Fruit fly (Drosophila melanogaster) whole organism, embryonic: ENCODE measurements around the gene tws.

Experiments
- Antp ChIP-seq: fragments of 200-800 bp; sonication (Bioruptor generic); optimal IDR thresholded peaks from 3 replicates; lab custom pipeline; 2016; ENCODE audit warnings: missing biosample characterization, missing genetic modification characterization
- CG10366 ChIP-seq: fragments of 200-800 bp; sonication (Bioruptor generic); IDR thresholded peaks from 2 replicates; pipeline ENCODE4 v1.3.6; 2022; ENCODE audit warnings: missing biosample characterization, missing genetic modification characterization
- CG10431 ChIP-seq: fragments of 200-800 bp; sonication (Bioruptor generic); optimal IDR thresholded peaks from 3 replicates; lab custom pipeline; 2018; ENCODE audit warnings: missing biosample characterization, mild to moderate bottlenecking, missing genetic modification characterization
- CG12659 ChIP-seq: fragments of 200-800 bp; sonication (Bioruptor generic); optimal IDR thresholded peaks from 3 replicates; lab custom pipeline; 2017; ENCODE audit warnings: mild to moderate bottlenecking, missing biosample characterization, missing genetic modification reagents, missing genetic modification characterization
- CG15073 ChIP-seq: fragments of 200-800 bp; sonication (Bioruptor generic); optimal IDR thresholded peaks from 2 replicates; lab custom pipeline; 2016; ENCODE audit warnings: missing biosample characterization, missing genetic modification characterization
- CG17359 ChIP-seq: fragments of 200-800 bp; sonication (Bioruptor generic); optimal IDR thresholded peaks from 3 replicates; lab custom pipeline; 2018; ENCODE audit warnings: missing biosample characterization, mild to moderate bottlenecking, missing genetic modification characterization, moderate library complexity
- CG31441 ChIP-seq: fragments of 200-800 bp; sonication (Bioruptor generic); IDR thresholded peaks from 2 replicates; pipeline ENCODE4 v1.3.6; 2022; ENCODE audit warnings: missing biosample characterization, missing genetic modification characterization
- CG42726 ChIP-seq: fragments of 200-800 bp; sonication (Bioruptor generic); IDR thresholded peaks from 2 replicates; pipeline ENCODE4 v1.3.6; 2022; ENCODE audit warnings: missing biosample characterization, missing genetic modification characterization; ENCODE audit not compliant: partially characterized antibody
- CG4328 ChIP-seq: fragments of 200-800 bp; sonication (Bioruptor generic); optimal IDR thresholded peaks from 3 replicates; lab custom pipeline; 2017; ENCODE audit warnings: missing biosample characterization, missing genetic modification reagents, missing genetic modification characterization
- CG4730 ChIP-seq: fragments of 200-800 bp; sonication (Bioruptor generic); IDR thresholded peaks from 2 replicates; pipeline ENCODE4 v1.3.6; 2022; ENCODE audit warnings: missing biosample characterization, missing genetic modification characterization
- CG4820 ChIP-seq: fragments of 200-800 bp; sonication (Bioruptor generic); optimal IDR thresholded peaks from 3 replicates; lab custom pipeline; 2016; ENCODE audit warnings: missing biosample characterization, missing genetic modification characterization
- CG7556 ChIP-seq: fragments of 200-800 bp; sonication (Bioruptor generic); optimal IDR thresholded peaks from 2 replicates; lab custom pipeline; 2017; ENCODE audit warnings: missing biosample characterization, mild to moderate bottlenecking, missing genetic modification characterization
- CG8089 ChIP-seq: fragments of 200-800 bp; sonication (Bioruptor generic); optimal IDR thresholded peaks from 3 replicates; lab custom pipeline; 2016; ENCODE audit warnings: missing biosample characterization, missing genetic modification characterization
- CG9437 ChIP-seq: fragments of 200-800 bp; sonication (Bioruptor generic); optimal IDR thresholded peaks from 2 replicates; lab custom pipeline; 2018; ENCODE audit warnings: missing biosample characterization, mild to moderate bottlenecking, missing genetic modification characterization
- Dad ChIP-seq: fragments of 200-800 bp; sonication (Bioruptor generic); optimal IDR thresholded peaks from 3 replicates; lab custom pipeline; 2016; ENCODE audit warnings: missing biosample characterization, missing genetic modification characterization
- Dfd ChIP-seq, 2 experiments: fragments of >200 bp; optimal IDR thresholded peaks; 2 replicates each; lab custom pipeline; 2017; ENCODE audit warnings: missing biosample characterization in 2 of 2, missing genetic modification characterization in 2 of 2
- Dll ChIP-seq: fragments of 200-800 bp; sonication (Bioruptor generic); IDR thresholded peaks from 4 replicates; pipeline ENCODE4 v1.3.6; 2022; ENCODE audit warnings: missing biosample characterization, missing genetic modification characterization; ENCODE audit not compliant: partially characterized antibody
- Dref ChIP-seq: fragments of 200-800 bp; sonication (Bioruptor generic); IDR thresholded peaks from 2 replicates; pipeline ENCODE4 v1.3.6; 2022; ENCODE audit warnings: missing biosample characterization, missing genetic modification characterization
- Gsc ChIP-seq: fragments of 200-800 bp; sonication (Bioruptor generic); IDR thresholded peaks from 2 replicates; pipeline ENCODE4 v1.3.6; 2022; ENCODE audit warnings: missing biosample characterization, missing genetic modification characterization
- Hey ChIP-seq: fragments of 200-800 bp; sonication (Bioruptor generic); optimal IDR thresholded peaks from 3 replicates; lab custom pipeline; 2018; ENCODE audit warnings: missing biosample characterization, mild to moderate bottlenecking, missing genetic modification characterization
- NC2α ChIP-seq: fragments of 200-800 bp; sonication (Bioruptor generic); optimal IDR thresholded peaks from 2 replicates; lab custom pipeline; 2016; ENCODE audit warnings: missing biosample characterization, missing genetic modification characterization
- NFAT ChIP-seq: fragments of 200-800 bp; sonication (Bioruptor generic); IDR thresholded peaks from 2 replicates; pipeline ENCODE4 v1.3.6; 2022; ENCODE audit warnings: missing biosample characterization, missing genetic modification characterization
- NK7.1 ChIP-seq: fragments of 200-800 bp; sonication (Bioruptor generic); optimal IDR thresholded peaks from 3 replicates; lab custom pipeline; 2016; ENCODE audit warnings: missing biosample characterization, missing genetic modification characterization
- Nf-YC ChIP-seq: fragments of 200-800 bp; optimal IDR thresholded peaks from 3 replicates; lab custom pipeline; 2019; ENCODE audit warnings: missing biosample characterization, mild to moderate bottlenecking, missing genetic modification characterization, moderate library complexity
- Side ChIP-seq: fragments of 200-800 bp; sonication (Bioruptor generic); optimal IDR thresholded peaks from 2 replicates; lab custom pipeline; 2016; ENCODE audit warnings: missing biosample characterization, missing genetic modification characterization
- Sry-δ ChIP-seq: fragments of 200-800 bp; sonication (Bioruptor generic); optimal IDR thresholded peaks from 2 replicates; lab custom pipeline; 2016; ENCODE audit warnings: missing biosample characterization, missing genetic modification characterization
- aop ChIP-seq: fragments of 200-800 bp; sonication (Bioruptor generic); IDR thresholded peaks from 2 replicates; pipeline ENCODE4 v1.3.6; 2022; ENCODE audit warnings: missing biosample characterization, missing genetic modification characterization
- ash1 ChIP-seq: fragments of 200-800 bp; sonication (Bioruptor generic); optimal IDR thresholded peaks from 2 replicates; lab custom pipeline; 2018; ENCODE audit warnings: missing biosample characterization, mild to moderate bottlenecking, missing genetic modification characterization
- cas ChIP-seq: fragments of 200-800 bp; sonication (Bioruptor generic); IDR thresholded peaks from 2 replicates; pipeline ENCODE4 v1.3.6; 2022; ENCODE audit warnings: missing biosample characterization, missing genetic modification characterization
- cato ChIP-seq: fragments of 200-800 bp; sonication (Bioruptor generic); optimal IDR thresholded peaks from 2 replicates; lab custom pipeline; 2016; ENCODE audit warnings: missing biosample characterization, missing genetic modification characterization, borderline replicate concordance
- chif ChIP-seq, 2 experiments: fragments of 200-800 bp; sonication (Bioruptor generic); optimal IDR thresholded peaks; 3 replicates each; lab custom pipeline; 2016; ENCODE audit warnings: missing biosample characterization in 2 of 2, missing genetic modification characterization in 2 of 2
- cwo ChIP-seq: fragments of 200-800 bp; sonication (Bioruptor generic); optimal IDR thresholded peaks from 3 replicates; lab custom pipeline; 2017; ENCODE audit warnings: missing biosample characterization, missing genetic modification characterization, mild to moderate bottlenecking, moderate library complexity, missing genetic modification reagents
- da ChIP-seq: fragments of 200-800 bp; sonication (Bioruptor generic); optimal IDR thresholded peaks from 2 replicates; lab custom pipeline; 2016; ENCODE audit warnings: missing biosample characterization, missing genetic modification characterization
- dan ChIP-seq: fragments of 200-800 bp; sonication (Bioruptor generic); IDR thresholded peaks from 2 replicates; pipeline ENCODE4 v1.3.6; 2022; ENCODE audit warnings: missing biosample characterization, missing genetic modification characterization
- esg ChIP-seq: fragments of 200-800 bp; sonication (Bioruptor generic); conservative IDR thresholded peaks from 2 replicates; pipeline ENCODE4 v1.3.6; 2022; ENCODE audit warnings: missing biosample characterization, missing genetic modification characterization
- fd3F ChIP-seq: fragments of 200-800 bp; sonication (Bioruptor generic); optimal IDR thresholded peaks from 2 replicates; lab custom pipeline; 2018; ENCODE audit warnings: missing biosample characterization, mild to moderate bottlenecking, missing genetic modification characterization, moderate library complexity
- ftz-f1 ChIP-seq: fragments of 200-800 bp; sonication (Bioruptor generic); optimal IDR thresholded peaks from 2 replicates; lab custom pipeline; 2016; ENCODE audit warnings: missing biosample characterization, missing genetic modification characterization
- gem ChIP-seq: fragments of 200-800 bp; sonication (Bioruptor generic); optimal IDR thresholded peaks from 2 replicates; lab custom pipeline; 2019; ENCODE audit warnings: missing biosample characterization, mild to moderate bottlenecking, missing genetic modification characterization, moderate library complexity
- gro ChIP-seq: fragments of 200-800 bp; sonication (Bioruptor generic); optimal IDR thresholded peaks from 2 replicates; lab custom pipeline; 2016; ENCODE audit warnings: missing biosample characterization, missing genetic modification characterization
- jumu ChIP-seq: fragments of 200-800 bp; sonication (Bioruptor generic); optimal IDR thresholded peaks from 3 replicates; lab custom pipeline; 2016; ENCODE audit warnings: missing biosample characterization, missing genetic modification characterization
- lbe ChIP-seq: fragments of 200-800 bp; sonication (Bioruptor generic); optimal IDR thresholded peaks from 2 replicates; lab custom pipeline; 2016; ENCODE audit warnings: missing biosample characterization, mild to moderate bottlenecking, missing genetic modification characterization
- onecut ChIP-seq: fragments of 200-800 bp; sonication (Bioruptor generic); IDR thresholded peaks from 2 replicates; pipeline ENCODE4 v1.3.6; 2022; ENCODE audit warnings: missing biosample characterization, missing genetic modification characterization
- pita ChIP-seq: fragments of 200-800 bp; sonication (Bioruptor generic); optimal IDR thresholded peaks from 2 replicates; lab custom pipeline; 2017; ENCODE audit warnings: missing biosample characterization, mild to moderate bottlenecking, missing genetic modification characterization
- pzg ChIP-seq: fragments of 200-800 bp; sonication (Bioruptor generic); optimal IDR thresholded peaks from 3 replicates; lab custom pipeline; 2018; ENCODE audit warnings: missing biosample characterization, mild to moderate bottlenecking, missing genetic modification characterization, moderate library complexity
- row ChIP-seq: fragments of 200-800 bp; sonication (Bioruptor generic); IDR thresholded peaks from 3 replicates; pipeline ENCODE4 v1.3.6; 2022; ENCODE audit warnings: missing biosample characterization, missing genetic modification characterization
- sc ChIP-seq, 3 experiments: fragments of >200 bp in 2 of 3; fragments of 200-800 bp in 1 of 3; sonication (Bioruptor generic) in 1 of 3; optimal IDR thresholded peaks; 2 replicates in 2 of 3; 3 replicates in 1 of 3; lab custom pipeline; 2017; ENCODE audit warnings: mild to moderate bottlenecking in 1 of 3, missing biosample characterization in 1 of 3, missing genetic modification characterization in 1 of 3, missing genetic modification reagents in 1 of 3
- sens ChIP-seq: fragments of 200-800 bp; sonication (Bioruptor generic); peaks from one replicate; lab custom pipeline; 2016; ENCODE audit warnings: missing biosample characterization, missing genetic modification characterization
- trh ChIP-seq: fragments of 200-800 bp; sonication (Bioruptor generic); optimal IDR thresholded peaks from 2 replicates; lab custom pipeline; 2016; ENCODE audit warnings: missing biosample characterization, missing genetic modification characterization
- tup ChIP-seq: fragments of 200-800 bp; sonication (Bioruptor generic); optimal IDR thresholded peaks from 2 replicates; lab custom pipeline; 2016; ENCODE audit warnings: missing biosample characterization, mild to moderate bottlenecking, missing genetic modification characterization, moderate library complexity
- tx ChIP-seq: fragments of 200-800 bp; sonication (Bioruptor generic); optimal IDR thresholded peaks from 2 replicates; lab custom pipeline; 2016; ENCODE audit warnings: missing biosample characterization, missing genetic modification characterization
- vfl ChIP-seq: fragments of 200-800 bp; sonication (Bioruptor generic); optimal IDR thresholded peaks from 2 replicates; lab custom pipeline; 2016; ENCODE audit warnings: missing biosample characterization, missing genetic modification characterization
- wek ChIP-seq: fragments of 200-800 bp; sonication (Bioruptor generic); optimal IDR thresholded peaks from 3 replicates; lab custom pipeline; 2018; ENCODE audit warnings: missing biosample characterization, mild to moderate bottlenecking, missing genetic modification characterization, moderate library complexity

tws gene

DNA sequence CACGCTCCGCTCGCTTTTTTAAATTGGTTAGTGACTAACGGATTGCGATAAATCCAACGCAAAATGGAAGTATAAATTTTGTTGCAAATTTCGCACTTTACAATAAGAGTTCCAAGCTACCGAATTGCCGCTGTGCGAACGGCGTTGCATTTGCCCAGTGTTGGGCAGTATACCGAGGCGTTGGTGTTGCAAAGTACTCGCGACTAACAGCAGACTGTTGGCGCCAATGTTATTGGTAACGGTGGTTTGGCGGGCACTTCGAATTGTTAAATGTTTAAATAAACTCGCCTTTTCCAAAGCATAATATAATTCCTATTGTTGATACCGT is 5.3 kb downstream of the tws start (continued):
- TF ChIP-seq trh (GFP tag; lab: Kevin White, UChicago) (no peak), CG15073 (GFP tag; lab: Kevin White, UChicago) (no peak), CG17359 (peak; percentile 18), NC2α (no peak), CG10366 (GFP tag; lab: Robert Waterston, UW) (no peak), ash1 (no peak), dan (GFP tag; lab: Robert Waterston, UW) (no peak), tx (GFP tag; lab: Kevin White, UChicago) (peak; percentile 13), Dad (GFP tag; lab: Kevin White, UChicago) (peak; percentile 13), CG8089 (GFP tag; lab: Kevin White, UChicago) (no peak), CG12659 (GFP tag; lab: Kevin White, UChicago) (peak; percentile 68), Dll (GFP tag; lab: Robert Waterston, UW) (no peak), gro (peak; percentile 66), pzg (GFP tag; lab: Kevin White, UChicago) (peak; percentile 88), sc (optimal IDR thresholded peaks at IDR 0.05; lab: Kevin White, UChicago) (no peak), sc (GFP tag; optimal IDR thresholded peaks at IDR 0.05; lab: Kevin White, UChicago) (no peak), CG42726 (GFP tag; lab: Robert Waterston, UW) (no peak), fd3F (GFP tag; lab: Kevin White, UChicago) (no peak), cas (no peak), lbe (GFP tag; lab: Kevin White, UChicago) (peak; percentile 76), ftz-f1 (GFP tag; lab: Kevin White, UChicago) (no peak), esg (GFP tag; lab: Robert Waterston, UW) (no peak), Nf-YC (tag; lab: Kevin White, UChicago) (no peak), CG9437 (peak; percentile 48), row (GFP tag; lab: Robert Waterston, UW) (peak; percentile 8; the same call in 1 of the 3 replicates), Antp (GFP tag; lab: Kevin White, UChicago) (peak; percentile 34), cato (no peak), wek (no peak), CG10431 (GFP tag; lab: Kevin White, UChicago) (no peak), cwo (GFP tag; lab: Kevin White, UChicago) (no peak), CG4820 (GFP tag; lab: Kevin White, UChicago) (no peak), jumu (GFP tag; lab: Kevin White, UChicago) (peak; percentile 44), da (peak; percentile 43), CG4730 (GFP tag; lab: Robert Waterston, UW) (no peak), NFAT (GFP tag; lab: Robert Waterston, UW) (peak; percentile 29; the same call in 1 of the 2 replicates), CG31441 (no peak), Sry-δ (GFP tag; lab: Kevin White, UChicago) (peak; percentile 46), CG4328 (GFP tag; lab: Kevin White, UChicago) (no peak), chif (GFP tag; optimal IDR thresholded peaks at IDR 0.05; lab: Kevin White, UChicago) (no peak), NK7.1 (GFP tag; lab: Kevin White, UChicago) (no peak), vfl (GFP tag; lab: Kevin White, UChicago) (peak; percentile 7), pita (GFP tag; lab: Kevin White, UChicago) (no peak), gem (tag; lab: Kevin White, UChicago) (no peak), sens (GFP tag; lab: Kevin White, UChicago) (peak; percentile 77), Hey (no peak), onecut (no peak), tup (GFP tag; lab: Kevin White, UChicago) (no peak), Gsc (GFP tag; lab: Robert Waterston, UW) (no peak), CG7556 (GFP tag; lab: Kevin White, UChicago) (peak; percentile 10), Dfd (GFP tag; optimal IDR thresholded peaks at IDR 0.05; lab: Kevin White, UChicago) (no peak), Side (peak; percentile 54), aop (GFP tag; lab: Robert Waterston, UW) (no peak), Dref (no peak)
